Fruit fly (Drosophila melanogaster) S2 (cell line): ENCODE results near the gene Sfp23F.

ENCODE experiments used
- CG8478 ChIP-seq: fragments of >200 bp; optimal IDR thresholded peaks from 2 replicates; lab custom pipeline; 2018
- CTCF ChIP-seq, 2 experiments: fragments of >200 bp; optimal IDR thresholded peaks; 2 replicates each; lab custom pipeline; 2018

The Sfp23F gene

DNA sequence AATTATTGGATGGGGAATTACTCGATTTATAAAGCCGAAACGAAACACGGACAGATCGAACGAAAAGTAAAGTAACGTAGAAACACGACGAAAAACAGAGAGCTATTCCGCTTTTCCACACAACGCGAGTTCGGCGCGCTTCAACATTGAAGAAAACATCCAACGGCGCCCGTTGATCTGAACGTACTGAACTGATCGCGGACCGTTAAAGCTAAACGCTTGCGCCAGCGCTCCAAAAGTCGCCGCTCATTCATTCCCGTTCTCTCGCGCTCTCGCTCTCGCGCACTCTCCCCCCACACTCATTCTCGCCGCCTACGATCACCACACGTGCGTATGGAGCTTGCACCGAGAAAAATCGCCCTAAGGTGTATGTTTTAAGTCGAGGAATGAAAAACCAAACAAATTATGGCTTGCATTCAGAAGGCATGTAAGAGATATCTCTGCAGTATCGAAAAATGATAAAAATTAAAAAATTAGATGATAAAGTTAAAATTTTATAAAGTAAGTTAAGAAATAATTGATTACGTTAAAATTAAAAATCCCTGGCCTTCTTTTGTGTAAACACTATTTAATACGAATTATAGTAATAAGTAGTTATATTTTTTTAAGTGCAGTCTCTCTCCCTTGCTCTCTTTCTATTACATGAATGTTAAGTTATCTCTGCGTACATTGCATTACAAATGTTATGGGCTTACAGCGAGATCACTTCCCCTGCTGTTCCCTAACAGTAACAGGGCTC lies 32.7 kb downstream of the Sfp23F start, which contains the start of gene E23:
Gene E23, minus strand, starts transcription at position 188 of the 739 bp plus-strand sequence.
- TF ChIP-seq CG8478 (lab: Kevin White, UChicago) (no peak), CTCF (optimal IDR thresholded peaks at IDR 0.05; lab: Kevin White, UChicago) (no peak)

DNA sequence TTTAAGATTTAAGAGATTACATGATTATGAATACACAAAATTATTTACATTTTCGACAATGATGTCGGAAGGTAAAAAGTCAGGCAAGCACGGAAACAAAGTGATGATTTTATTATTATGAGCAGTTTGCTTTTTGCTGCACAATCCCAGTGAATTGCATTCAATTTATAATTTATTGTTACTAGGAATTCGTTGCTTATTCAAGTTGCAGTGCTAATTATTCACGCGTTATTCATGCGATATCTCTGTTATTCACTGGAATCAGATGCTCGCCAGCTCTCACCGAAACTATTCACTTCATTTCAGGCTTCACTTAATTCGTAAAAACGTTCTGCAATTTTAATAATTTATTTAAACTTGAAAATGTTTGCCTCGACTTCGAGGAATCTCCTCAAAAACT lies 33.8 kb downstream of the Sfp23F start:
- TF ChIP-seq CTCF (optimal IDR thresholded peaks at IDR 0.05; lab: Kevin White, UChicago): no peak
- no peak for TF ChIP-seq CG8478 (lab: Kevin White, UChicago)

DNA sequence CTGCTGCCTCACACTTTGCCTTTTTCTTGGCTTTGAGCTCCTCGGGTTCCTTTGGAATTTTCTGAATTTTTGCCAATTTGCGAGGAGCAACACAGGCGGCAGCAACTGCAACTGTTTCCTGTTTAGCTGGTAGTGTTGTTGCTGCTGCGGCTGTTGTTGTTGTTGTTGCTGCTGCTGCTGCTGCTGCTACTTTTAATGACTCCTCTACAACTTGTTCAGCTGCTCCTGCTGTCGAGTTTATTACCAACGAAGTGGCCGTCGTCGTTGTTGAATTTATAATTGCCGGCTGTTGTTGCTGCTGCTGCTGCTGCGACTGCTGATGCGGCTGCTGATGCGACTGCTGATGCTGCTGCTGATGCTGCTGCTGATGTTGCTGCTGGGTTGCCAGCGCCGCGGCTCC lies 34.6 kb downstream of the Sfp23F start:
- no peak for TF ChIP-seq CG8478 (lab: Kevin White, UChicago)
- TF ChIP-seq CTCF (optimal IDR thresholded peaks at IDR 0.05; lab: Kevin White, UChicago): no peak

DNA sequence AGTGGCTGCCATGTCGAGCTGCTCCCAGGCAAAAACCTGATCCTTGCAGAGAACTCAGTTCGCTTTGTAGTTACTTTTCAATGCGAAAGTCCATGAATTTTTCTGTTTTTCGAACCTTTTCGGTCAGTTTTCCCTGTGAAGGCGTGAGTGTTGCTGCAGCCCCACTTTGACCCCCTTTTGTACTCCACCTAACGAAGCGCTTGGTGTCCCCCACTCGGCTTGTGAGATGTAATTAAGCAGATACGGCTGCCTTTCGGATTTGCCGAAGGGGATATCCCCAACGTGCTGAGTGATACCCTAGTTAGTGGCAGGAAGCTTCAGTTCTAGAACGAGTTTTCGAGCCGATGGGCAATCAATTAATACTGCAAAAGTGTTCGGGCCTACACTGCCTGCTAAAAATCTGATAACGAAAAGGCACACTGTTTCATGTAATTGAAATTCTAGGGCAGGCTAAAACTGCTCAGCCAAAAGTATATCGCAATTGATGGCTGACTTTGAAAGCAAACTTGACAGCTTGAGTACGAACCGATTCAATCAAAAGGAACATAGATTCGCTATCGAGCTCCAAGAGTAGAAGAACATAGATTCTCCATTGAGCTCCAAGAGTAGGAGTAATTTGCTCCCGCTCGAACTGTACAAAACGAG lies 35.8 kb downstream of the Sfp23F start:
- TF ChIP-seq CG8478 (lab: Kevin White, UChicago): no peak
- no peak for TF ChIP-seq CTCF (optimal IDR thresholded peaks at IDR 0.05; lab: Kevin White, UChicago)

DNA sequence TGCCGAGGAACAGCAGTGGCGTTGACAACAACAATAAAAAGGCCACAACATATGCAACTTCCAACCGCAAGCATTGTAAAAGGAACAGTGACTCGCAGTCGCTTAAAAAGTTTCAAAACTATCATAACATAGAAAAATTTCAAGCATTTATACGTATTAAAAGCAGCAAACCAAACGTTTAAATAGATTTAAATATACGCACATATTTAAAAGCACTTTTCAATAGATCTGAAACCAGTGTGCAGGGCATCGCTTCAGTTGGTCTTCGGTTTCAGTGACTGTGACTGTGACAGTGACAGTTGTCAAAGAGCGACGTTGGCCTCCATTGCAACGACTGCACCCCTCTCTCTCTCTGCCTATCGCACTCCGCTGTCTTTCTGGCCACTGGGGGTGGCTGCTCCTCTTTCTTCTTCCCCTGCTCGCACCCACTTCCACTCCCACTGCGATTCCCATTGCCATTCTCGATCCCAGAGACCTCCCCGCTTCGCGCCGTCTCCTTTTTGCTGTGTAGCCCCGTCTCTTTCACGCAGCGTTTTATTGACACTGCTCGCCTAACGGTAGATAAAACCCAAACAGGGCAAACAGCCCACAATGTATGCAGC lies 39.3 kb downstream of the Sfp23F start:
- no peak for TF ChIP-seq CG8478 (lab: Kevin White, UChicago)
- no peak for TF ChIP-seq CTCF (optimal IDR thresholded peaks at IDR 0.05; lab: Kevin White, UChicago)

DNA sequence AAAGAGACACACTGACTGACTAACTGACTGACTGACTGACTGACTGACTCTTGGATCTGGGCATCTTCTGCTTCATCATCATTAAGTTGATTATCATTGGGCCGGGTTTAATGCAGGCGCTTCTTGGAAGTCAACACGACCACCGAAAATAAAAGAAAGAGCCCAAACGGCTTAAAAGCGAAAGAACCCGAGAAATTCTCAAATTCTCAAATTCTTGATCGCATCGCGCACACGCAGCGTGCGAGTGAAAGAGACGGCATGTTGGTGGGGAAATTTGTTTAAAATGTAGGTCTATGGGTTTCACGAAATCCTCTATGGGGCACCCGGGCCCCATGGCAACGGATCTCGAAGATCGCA lies 41.1 kb downstream of the Sfp23F start:
- TF ChIP-seq CG8478 (lab: Kevin White, UChicago) (no peak), CTCF (optimal IDR thresholded peaks at IDR 0.05; lab: Kevin White, UChicago) (no peak)

DNA sequence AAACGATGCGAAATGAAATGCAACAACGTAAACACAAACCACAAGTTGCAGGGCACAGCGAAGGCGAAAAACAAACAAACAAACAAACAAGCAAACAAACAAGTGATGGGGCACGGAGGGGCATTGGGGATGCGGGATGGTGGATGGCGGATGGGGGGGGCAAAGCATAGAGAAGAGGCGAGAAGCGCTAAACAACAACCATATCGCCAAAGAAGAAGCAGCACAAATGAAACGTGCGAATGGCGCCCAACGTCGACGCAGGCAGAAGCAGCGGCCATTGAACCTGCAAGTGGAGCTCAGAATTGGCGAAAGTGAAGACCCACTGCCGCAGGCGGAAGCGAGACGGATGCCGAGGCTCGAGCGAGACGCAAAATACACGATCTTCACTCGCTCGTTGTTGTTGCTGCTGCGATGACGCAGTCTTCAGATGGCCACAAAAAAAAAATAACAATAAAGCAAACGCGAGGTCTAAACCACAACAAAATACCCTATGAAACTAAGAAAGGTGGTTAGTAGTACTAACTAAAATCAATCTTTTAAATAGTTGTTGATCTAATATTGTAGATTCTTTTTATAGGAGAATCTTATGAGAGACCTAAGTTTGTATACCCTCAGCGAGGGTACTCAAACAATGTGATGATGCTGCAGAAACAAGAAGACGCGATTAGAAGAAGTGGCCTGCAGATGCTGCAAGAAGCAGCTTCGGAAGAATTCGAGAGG lies 41.6 kb downstream of the Sfp23F start:
- TF ChIP-seq CG8478 (lab: Kevin White, UChicago) (no peak), CTCF (optimal IDR thresholded peaks at IDR 0.05; lab: Kevin White, UChicago) (no peak)

DNA sequence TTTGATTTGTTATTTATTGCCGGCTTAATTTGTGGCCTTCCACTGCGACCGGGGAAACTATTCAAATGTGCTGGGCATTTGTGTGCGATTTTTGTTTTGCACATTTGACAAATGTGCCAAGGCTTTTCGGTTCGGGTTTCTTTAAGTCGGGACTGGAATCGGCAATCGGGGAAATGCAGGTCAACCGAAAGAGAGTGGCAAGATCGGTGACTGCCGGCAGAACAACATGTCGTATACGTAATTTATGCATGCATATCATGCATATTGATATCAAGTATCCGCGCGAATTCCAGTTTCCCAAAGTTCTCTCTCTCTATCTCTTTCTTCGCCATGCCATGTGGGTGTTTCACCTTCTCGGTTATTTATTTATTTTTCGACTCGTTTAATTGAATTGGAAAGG lies 45.2 kb downstream of the Sfp23F start:
- TF ChIP-seq CTCF (optimal IDR thresholded peaks at IDR 0.05; lab: Kevin White, UChicago) (no peak), CG8478 (lab: Kevin White, UChicago) (no peak)

DNA sequence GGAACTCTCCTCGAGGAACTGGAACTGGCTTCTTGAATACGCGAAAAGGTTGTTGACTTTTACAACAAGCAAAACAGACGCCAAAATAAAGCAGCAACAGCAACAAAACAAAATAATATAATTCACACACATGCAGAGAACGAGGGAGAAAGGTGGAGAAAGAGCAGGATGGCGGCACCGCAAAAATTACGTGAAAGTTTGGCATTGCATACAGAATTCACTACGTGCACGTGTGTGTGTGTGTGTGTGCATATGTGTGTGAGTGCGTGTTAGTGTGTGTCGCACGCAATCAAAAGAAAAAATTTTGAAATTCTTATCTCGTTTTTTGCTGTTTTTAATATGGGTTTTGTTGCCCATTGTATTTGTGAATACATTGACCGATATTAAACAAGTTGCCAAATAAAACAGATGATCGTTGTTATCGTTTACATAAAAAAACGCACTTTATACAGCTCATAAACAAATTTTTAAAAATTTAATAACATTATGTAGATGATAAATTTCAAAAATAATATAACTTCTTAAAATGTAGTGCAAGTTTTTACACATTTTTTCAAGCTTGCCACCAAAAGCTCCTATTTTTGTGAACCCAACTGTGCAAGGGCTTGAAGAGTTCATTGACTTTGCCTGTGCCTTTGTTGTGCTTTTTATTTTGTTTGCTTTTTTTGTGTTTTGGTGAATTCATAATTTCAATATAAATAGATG lies 46.2 kb downstream of the Sfp23F start:
- TF ChIP-seq CTCF (optimal IDR thresholded peaks at IDR 0.05; lab: Kevin White, UChicago): no peak
- TF ChIP-seq CG8478 (lab: Kevin White, UChicago): no peak

DNA sequence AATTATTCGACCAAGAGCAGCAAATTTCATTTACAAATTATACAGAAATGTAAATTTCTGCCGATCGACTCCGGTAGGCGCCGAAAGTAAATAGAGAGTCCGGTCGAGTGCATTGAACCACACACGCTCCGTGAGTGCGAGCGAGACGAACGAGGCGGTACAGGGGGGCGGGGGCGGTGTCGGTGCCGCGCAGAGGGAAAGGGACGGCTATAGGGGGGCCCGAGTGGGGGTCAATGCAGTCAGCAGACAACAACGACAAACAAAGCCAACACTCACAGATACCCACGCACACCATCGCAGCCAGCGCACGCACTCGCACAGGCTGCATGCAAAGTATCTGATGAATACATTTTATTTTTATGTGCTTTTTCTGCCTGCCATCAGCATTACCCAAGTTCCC lies 48.1 kb downstream of the Sfp23F start:
- TF ChIP-seq CTCF (optimal IDR thresholded peaks at IDR 0.05; lab: Kevin White, UChicago) (no peak), CG8478 (lab: Kevin White, UChicago) (no peak)

DNA sequence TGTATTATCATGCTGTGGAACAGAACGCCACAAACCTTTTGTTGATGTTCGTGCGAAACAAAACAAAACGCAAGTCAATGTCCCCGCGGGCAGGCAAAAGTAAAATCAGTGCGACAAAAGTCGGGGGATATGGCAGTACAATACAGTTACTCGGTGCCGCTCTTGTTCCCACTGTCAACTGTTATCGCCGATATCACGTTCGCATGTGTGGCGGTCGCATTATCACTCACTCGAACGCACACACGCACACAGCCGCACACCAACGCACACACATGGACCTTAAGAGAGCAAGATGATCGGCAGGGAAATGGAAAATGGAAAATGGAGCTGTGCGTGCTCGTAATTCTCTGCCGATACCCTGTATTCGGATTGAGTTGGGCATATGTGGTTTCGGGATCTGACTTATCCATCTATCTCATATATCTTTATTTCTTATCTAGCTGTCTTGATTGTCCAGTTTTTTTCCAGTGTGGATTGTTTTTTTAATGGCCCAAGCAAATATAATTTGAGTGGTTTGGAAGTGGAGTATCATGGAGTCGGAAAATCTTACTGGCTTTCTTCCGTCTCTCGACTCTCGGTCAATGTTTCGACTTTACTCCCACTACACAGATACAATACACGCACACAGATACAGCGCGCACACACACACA lies 48.9 kb downstream of the Sfp23F start:
- no peak for TF ChIP-seq CTCF (optimal IDR thresholded peaks at IDR 0.05; lab: Kevin White, UChicago)
